Worm (Caenorhabditis elegans) whole organism, late embryonic: ENCODE results near the gene his-69.

Experiments
- K09A11.1 ChIP-seq: sonication (generic microtip); optimal IDR thresholded peaks from 2 replicates; lab custom pipeline; 2017; ENCODE audit warnings: antibody characterized with exemption, mild to moderate bottlenecking, missing genetic modification characterization, missing compliant biosample characterization; ENCODE audit not compliant: insufficient read depth
- ceh-14 ChIP-seq: sonication (generic microtip); optimal IDR thresholded peaks from 2 replicates; lab custom pipeline; 2016; ENCODE audit warnings: missing genotype, missing genetic modification characterization, missing compliant biosample characterization
- ceh-45 ChIP-seq: fragments of 200-800 bp; sonication (Bioruptor generic); IDR thresholded peaks from 2 replicates; pipeline ENCODE4 v1.3.6; 2022; ENCODE audit warnings: missing genetic modification reagents, missing genetic modification characterization, missing compliant biosample characterization
- ceh-9 ChIP-seq: sonication (generic microtip); optimal IDR thresholded peaks from 2 replicates; lab custom pipeline; 2016; ENCODE audit warnings: mild to moderate bottlenecking, missing genetic modification characterization, inconsistent platforms, missing compliant biosample characterization
- eyg-1 ChIP-seq: sonication (generic microtip); optimal IDR thresholded peaks from 2 replicates; lab custom pipeline; 2016; ENCODE audit warnings: missing genotype, missing genetic modification characterization, missing compliant biosample characterization
- nfya-1 ChIP-seq: sonication (generic microtip); optimal IDR thresholded peaks from 2 replicates; lab custom pipeline; 2017; ENCODE audit warnings: missing genetic modification characterization, mild to moderate bottlenecking, missing compliant biosample characterization, antibody characterized with exemption, moderate library complexity
- nhr-11 ChIP-seq: fragments of 150-350 bp; optimal IDR thresholded peaks from 2 replicates; lab custom pipeline; 2014; ENCODE audit warnings: missing biosample characterization, missing genetic modification characterization
- odd-2 ChIP-seq: sonication (generic microtip); optimal IDR thresholded peaks from 2 replicates; lab custom pipeline; 2017; ENCODE audit warnings: antibody characterized with exemption, mild to moderate bottlenecking, missing genetic modification characterization, missing compliant biosample characterization
- pha-4 ChIP-seq: fragments of 150-350 bp; optimal IDR thresholded peaks from 2 replicates; lab custom pipeline; 2018; ENCODE audit warnings: missing biosample characterization, missing genetic modification reagents, missing genetic modification characterization
- pqm-1 ChIP-seq: sonication (generic microtip); optimal IDR thresholded peaks from 2 replicates; lab custom pipeline; 2016; ENCODE audit warnings: missing genetic modification characterization, missing compliant biosample characterization
- unc-3 ChIP-seq, 2 experiments: fragments of 200-800 bp in 1 of 2; sonication (Bioruptor generic) in 1 of 2; sonication (generic microtip) in 1 of 2; conservative IDR thresholded peaks in 1 of 2; optimal IDR thresholded peaks in 1 of 2; 2 replicates each; pipeline versions ENCODE4 v1.3.6 to Lab custom; 2016 to 2022; ENCODE audit warnings: missing compliant biosample characterization in 2 of 2, missing genetic modification characterization in 2 of 2, missing genetic modification reagents in 1 of 2
- unc-86 ChIP-seq: sonication (generic microtip); optimal IDR thresholded peaks from 2 replicates; lab custom pipeline; 2016; ENCODE audit warnings: missing genetic modification characterization, missing compliant biosample characterization

ce11 chrIII:4086536-4086935, 28.0 kb upstream of the his-69 start, which contains the start of gene kin-19:
- TF ChIP-seq unc-3 (GFP tag; conservative IDR thresholded peaks at IDR 0.05; lab: Robert Waterston, UW) (no peak), unc-3 (tag; optimal IDR thresholded peaks at IDR 0.05; lab: Kevin White, UChicago) (no peak), ceh-9 (tag; lab: Kevin White, UChicago) (no peak), pqm-1 (tag; lab: Kevin White, UChicago) (no peak), eyg-1 (tag; lab: Kevin White, UChicago) (no peak), odd-2 (tag; lab: Kevin White, UChicago) (no peak), unc-86 (tag; lab: Kevin White, UChicago) (no peak), pha-4 (tag; lab: Kevin White, UChicago) (no peak), ceh-14 (tag; lab: Kevin White, UChicago) (no peak), nfya-1 (tag; lab: Kevin White, UChicago) (no peak), K09A11.1 (tag; lab: Kevin White, UChicago) (no peak), ceh-45 (GFP tag; lab: Robert Waterston, UW) (no peak), nhr-11 (tag; lab: Kevin White, UChicago) (no peak)
